Worm (Caenorhabditis elegans): ENCODE results near the gene F52B11.2.

DNA sequence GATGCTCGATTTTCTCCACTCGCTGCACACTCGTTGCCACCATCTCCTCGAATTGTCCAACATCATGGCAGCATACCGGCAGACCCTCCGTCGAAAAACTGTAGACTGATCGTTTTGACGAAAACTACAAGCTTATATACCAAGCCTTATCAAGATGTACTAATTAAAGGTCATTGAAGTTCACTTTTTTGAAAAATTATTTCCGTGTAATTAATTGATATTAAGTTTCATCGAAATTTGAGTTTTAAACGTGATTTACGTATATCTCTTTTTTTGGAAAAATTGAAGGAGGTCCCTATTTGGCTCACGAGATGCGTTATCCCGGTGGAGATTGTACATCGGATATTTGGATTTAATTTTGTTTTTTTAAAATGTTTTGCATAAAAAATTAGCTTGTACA, 22.8 kb upstream of the F52B11.2 start, which contains the start of gene Y37A1B.4:
- TF ChIP-seq madf-6 (GFP tag; IDR thresholded peaks at IDR 0.05): peak; percentile 23; the same call in 1 of the 2 replicates
- TF ChIP-seq B0035.1 (tag; optimal IDR thresholded peaks at IDR 0.05): no peak
- no peak for TF ChIP-seq ccch-3 (GFP tag; optimal IDR thresholded peaks at IDR 0.05)
- TF ChIP-seq cebp-1 (GFP tag; IDR thresholded peaks at IDR 0.05): no peak
- TF ChIP-seq cebp-1 (tag; optimal IDR thresholded peaks at IDR 0.05): no peak
- no peak for TF ChIP-seq rec-8 (tag; optimal IDR thresholded peaks at IDR 0.05)
- TF ChIP-seq mxl-1 (tag; optimal IDR thresholded peaks at IDR 0.05): no peak
- TF ChIP-seq lin-54 (GFP tag; optimal IDR thresholded peaks at IDR 0.05): no peak
- TF ChIP-seq sdz-38 (tag; optimal IDR thresholded peaks at IDR 0.05): no peak
- no peak for TF ChIP-seq tbx-9 (tag; optimal IDR thresholded peaks at IDR 0.05; ENCODE audit: borderline replicate concordance)
- no peak for TF ChIP-seq unc-130 (GFP tag; optimal IDR thresholded peaks at IDR 0.05)
- TF ChIP-seq C17E4.6 (GFP tag; IDR thresholded peaks at IDR 0.05): no peak

Data from whole organism, young adult.